Fruit fly (Drosophila melanogaster) whole organism, embryonic: ENCODE data around the gene CG42342.

ENCODE experiments used
- Atf3 ChIP-seq: fragments of 200-800 bp; sonication (Bioruptor generic); optimal IDR thresholded peaks from 3 replicates; lab custom pipeline; 2016; ENCODE audit warnings: missing biosample characterization, missing genetic modification characterization
- Atf6 ChIP-seq: fragments of 200-800 bp; sonication (Bioruptor generic); IDR thresholded peaks from 2 replicates; pipeline ENCODE4 v1.3.6; 2022; ENCODE audit warnings: missing biosample characterization, missing genetic modification characterization
- Awh ChIP-seq: fragments of 200-800 bp; sonication (Bioruptor generic); IDR thresholded peaks from 2 replicates; pipeline ENCODE4, ENCODE4 v1.3.6; 2022; ENCODE audit warnings: missing biosample characterization, missing genetic modification characterization
- Blimp-1 ChIP-seq: fragments of 200-800 bp; sonication (Bioruptor generic); optimal IDR thresholded peaks from 3 replicates; lab custom pipeline; 2018; ENCODE audit warnings: missing biosample characterization, missing genetic modification characterization, mild to moderate bottlenecking, moderate library complexity, missing genetic modification reagents
- Bteb2 ChIP-seq: fragments of 200-800 bp; sonication (Bioruptor generic); optimal IDR thresholded peaks from 2 replicates; lab custom pipeline; 2016; ENCODE audit warnings: missing biosample characterization, missing genetic modification characterization
- CG10565 ChIP-seq: fragments of 200-800 bp; sonication (Bioruptor generic); optimal IDR thresholded peaks from 3 replicates; lab custom pipeline; 2016; ENCODE audit warnings: missing biosample characterization, mild to moderate bottlenecking, missing genetic modification characterization
- CG12219 ChIP-seq: fragments of 200-800 bp; sonication (Bioruptor generic); optimal IDR thresholded peaks from 3 replicates; lab custom pipeline; 2018; ENCODE audit warnings: missing biosample characterization, mild to moderate bottlenecking, missing genetic modification characterization
- CG12769 ChIP-seq: fragments of 200-800 bp; sonication (Bioruptor generic); optimal IDR thresholded peaks from 2 replicates; lab custom pipeline; 2019; ENCODE audit warnings: missing biosample characterization, mild to moderate bottlenecking, missing genetic modification characterization, moderate library complexity
- CG13894 ChIP-seq: fragments of 200-800 bp; sonication (Bioruptor generic); optimal IDR thresholded peaks from 3 replicates; lab custom pipeline; 2018; ENCODE audit warnings: missing biosample characterization, mild to moderate bottlenecking, missing genetic modification characterization, moderate library complexity
- CG18476 ChIP-seq: fragments of 200-800 bp; sonication (Bioruptor generic); optimal IDR thresholded peaks from 2 replicates; lab custom pipeline; 2016; ENCODE audit warnings: missing biosample characterization, mild to moderate bottlenecking, missing genetic modification characterization
- CG2116 ChIP-seq: fragments of 200-800 bp; sonication (Bioruptor generic); optimal IDR thresholded peaks from 3 replicates; lab custom pipeline; 2018; ENCODE audit warnings: missing biosample characterization, mild to moderate bottlenecking, missing genetic modification characterization
- CG31224 ChIP-seq: fragments of 200-800 bp; sonication (Bioruptor generic); IDR thresholded peaks from 2 replicates; pipeline ENCODE4 v1.3.6; 2022; ENCODE audit warnings: missing biosample characterization, missing genetic modification characterization
- CG3847 ChIP-seq: fragments of 200-800 bp; sonication (Bioruptor generic); IDR thresholded peaks from 2 replicates; pipeline ENCODE4 v1.3.6; 2022; ENCODE audit warnings: missing biosample characterization, missing genetic modification characterization
- CG3995 ChIP-seq: fragments of 200-800 bp; sonication (Bioruptor generic); optimal IDR thresholded peaks from 3 replicates; lab custom pipeline; 2016; ENCODE audit warnings: missing biosample characterization, missing genetic modification characterization
- CG4404 ChIP-seq: fragments of 200-800 bp; sonication (Bioruptor generic); IDR thresholded peaks from 2 replicates; pipeline ENCODE4 v1.3.6; 2022; ENCODE audit warnings: missing biosample characterization, missing genetic modification characterization
- CG7928 ChIP-seq: fragments of 200-800 bp; sonication (Bioruptor generic); optimal IDR thresholded peaks from 2 replicates; lab custom pipeline; 2017; ENCODE audit warnings: missing biosample characterization, mild to moderate bottlenecking, missing genetic modification characterization
- CTCF ChIP-seq: fragments of 200-800 bp; sonication (Bioruptor generic); optimal IDR thresholded peaks from 2 replicates; lab custom pipeline; 2017; ENCODE audit warnings: missing biosample characterization, mild to moderate bottlenecking, missing genetic modification characterization, moderate library complexity
- D19A ChIP-seq: fragments of 200-800 bp; optimal IDR thresholded peaks from 3 replicates; lab custom pipeline; 2019; ENCODE audit warnings: missing biosample characterization, mild to moderate bottlenecking, missing genetic modification characterization, moderate library complexity
- Dp ChIP-seq: fragments of 200-800 bp; sonication (Bioruptor generic); optimal IDR thresholded peaks from 2 replicates; lab custom pipeline; 2018; ENCODE audit warnings: missing biosample characterization, mild to moderate bottlenecking, missing genetic modification characterization, moderate library complexity
- Drgx ChIP-seq: fragments of 200-800 bp; sonication (Bioruptor generic); IDR thresholded peaks from 2 replicates; pipeline ENCODE4 v1.3.6; 2022; ENCODE audit warnings: missing biosample characterization, missing genetic modification characterization
- Fer1 ChIP-seq: fragments of 200-800 bp; sonication (Bioruptor generic); optimal IDR thresholded peaks from 2 replicates; lab custom pipeline; 2017; ENCODE audit warnings: missing biosample characterization, mild to moderate bottlenecking, missing genetic modification characterization
- Gsc ChIP-seq: fragments of 200-800 bp; sonication (Bioruptor generic); IDR thresholded peaks from 2 replicates; pipeline ENCODE4 v1.3.6; 2022; ENCODE audit warnings: missing biosample characterization, missing genetic modification characterization
- Hey ChIP-seq: fragments of 200-800 bp; sonication (Bioruptor generic); optimal IDR thresholded peaks from 3 replicates; lab custom pipeline; 2018; ENCODE audit warnings: missing biosample characterization, mild to moderate bottlenecking, missing genetic modification characterization
- HmgZ ChIP-seq: fragments of 200-800 bp; sonication (Bioruptor generic); optimal IDR thresholded peaks from 2 replicates; lab custom pipeline; 2018; ENCODE audit warnings: missing biosample characterization, mild to moderate bottlenecking, missing genetic modification characterization
- MTF-1 ChIP-seq: fragments of 200-800 bp; sonication (Bioruptor generic); optimal IDR thresholded peaks from 2 replicates; lab custom pipeline; 2018; ENCODE audit warnings: missing biosample characterization, mild to moderate bottlenecking, missing genetic modification characterization, borderline replicate concordance
- Neu2 ChIP-seq: fragments of 200-800 bp; sonication (Bioruptor generic); optimal IDR thresholded peaks from 3 replicates; lab custom pipeline; 2016; ENCODE audit warnings: missing biosample characterization, missing genetic modification characterization, borderline replicate concordance
- Oaz ChIP-seq: fragments of 200-800 bp; sonication (Bioruptor generic); IDR thresholded peaks from 2 replicates; pipeline ENCODE4 v1.3.6; 2022; ENCODE audit warnings: missing biosample characterization, missing genetic modification characterization
- Ptx1 ChIP-seq: fragments of 200-800 bp; sonication (Bioruptor generic); IDR thresholded peaks from 2 replicates; pipeline ENCODE4 v1.3.6; 2022; ENCODE audit warnings: missing biosample characterization, missing genetic modification characterization
- Sry-β ChIP-seq: fragments of 200-800 bp; sonication (Bioruptor generic); optimal IDR thresholded peaks from 2 replicates; lab custom pipeline; 2018; ENCODE audit warnings: missing biosample characterization, mild to moderate bottlenecking, missing genetic modification characterization, moderate library complexity
- Trl ChIP-seq, 3 experiments: fragments of >200 bp in 2 of 3; fragments of 200-800 bp in 1 of 3; sonication (Bioruptor generic) in 1 of 3; optimal IDR thresholded peaks; 2 replicates in 1 of 3; 3 replicates in 2 of 3; lab custom pipeline; 2016 to 2017; ENCODE audit warnings: missing biosample characterization in 1 of 3, missing genetic modification characterization in 1 of 3
- aop ChIP-seq: fragments of 200-800 bp; sonication (Bioruptor generic); IDR thresholded peaks from 2 replicates; pipeline ENCODE4 v1.3.6; 2022; ENCODE audit warnings: missing biosample characterization, missing genetic modification characterization
- croc ChIP-seq: fragments of 200-800 bp; sonication (Bioruptor generic); conservative IDR thresholded peaks from 3 replicates; pipeline ENCODE4 v1.3.6; 2022; ENCODE audit warnings: missing biosample characterization, missing genetic modification characterization
- danr ChIP-seq: fragments of 200-800 bp; sonication (Bioruptor generic); IDR thresholded peaks from 2 replicates; pipeline ENCODE4 v1.3.6; 2022; ENCODE audit warnings: missing biosample characterization, missing genetic modification characterization
- dimm ChIP-seq: fragments of 200-800 bp; sonication (Bioruptor generic); IDR thresholded peaks from 2 replicates; pipeline ENCODE4 v1.3.6; 2022; ENCODE audit warnings: missing biosample characterization, missing genetic modification characterization
- disco-r ChIP-seq: fragments of 200-800 bp; sonication (Bioruptor generic); optimal IDR thresholded peaks from 2 replicates; lab custom pipeline; 2016; ENCODE audit warnings: missing biosample characterization, missing genetic modification characterization
- dmrt11E ChIP-seq: fragments of 200-800 bp; sonication (Bioruptor generic); optimal IDR thresholded peaks from 3 replicates; lab custom pipeline; 2018; ENCODE audit warnings: missing biosample characterization, mild to moderate bottlenecking, missing genetic modification characterization, moderate library complexity
- jigr1 ChIP-seq: fragments of 200-800 bp; sonication (Bioruptor generic); IDR thresholded peaks from 3 replicates; pipeline ENCODE4 v1.3.6; 2022; ENCODE audit warnings: missing biosample characterization, missing genetic modification characterization
- jing ChIP-seq: fragments of 200-800 bp; sonication (Bioruptor generic); optimal IDR thresholded peaks from 2 replicates; lab custom pipeline; 2018; ENCODE audit warnings: missing biosample characterization, mild to moderate bottlenecking, missing genetic modification characterization
- kah ChIP-seq: fragments of 200-800 bp; sonication (Bioruptor generic); optimal IDR thresholded peaks from 2 replicates; lab custom pipeline; 2018; ENCODE audit warnings: missing biosample characterization, mild to moderate bottlenecking, missing genetic modification characterization
- ken ChIP-seq: fragments of 200-800 bp; sonication (Bioruptor generic); IDR thresholded peaks from 3 replicates; pipeline ENCODE4 v1.3.6; 2022; ENCODE audit warnings: missing biosample characterization, missing genetic modification characterization
- knrl ChIP-seq: fragments of 200-800 bp; sonication (Bioruptor generic); IDR thresholded peaks from 3 replicates; pipeline ENCODE4 v1.3.6; 2022; ENCODE audit warnings: missing biosample characterization, missing genetic modification characterization; ENCODE audit not compliant: partially characterized antibody
- luna ChIP-seq: fragments of 200-800 bp; sonication (Bioruptor generic); optimal IDR thresholded peaks from 2 replicates; lab custom pipeline; 2016; ENCODE audit warnings: missing biosample characterization, missing genetic modification characterization
- pan ChIP-seq, 4 experiments: fragments of >200 bp in 3 of 4; fragments of 200-800 bp in 1 of 4; sonication (Bioruptor generic) in 1 of 4; optimal IDR thresholded peaks in 3 of 4; IDR thresholded peaks in 1 of 4; 2 replicates each; pipeline versions ENCODE4 v1.3.6 to Lab custom; 2017 to 2022; ENCODE audit warnings: missing biosample characterization in 2 of 4, missing genetic modification characterization in 2 of 4, mixed read lengths in 1 of 4
- slp2 ChIP-seq: fragments of 200-800 bp; sonication (Bioruptor generic); optimal IDR thresholded peaks from 2 replicates; lab custom pipeline; 2016; ENCODE audit warnings: missing biosample characterization, missing genetic modification characterization
- so ChIP-seq: fragments of 200-800 bp; sonication (Bioruptor generic); IDR thresholded peaks from 3 replicates; pipeline ENCODE4 v1.3.6; 2022; ENCODE audit warnings: missing biosample characterization, missing genetic modification characterization
- sob ChIP-seq: fragments of 200-800 bp; sonication (Bioruptor generic); IDR thresholded peaks from 2 replicates; pipeline ENCODE4 v1.3.6; 2022; ENCODE audit warnings: missing biosample characterization, missing genetic modification characterization
- ssp ChIP-seq: fragments of 200-800 bp; sonication (Bioruptor generic); IDR thresholded peaks from 2 replicates; pipeline ENCODE4 v1.3.6; 2022; ENCODE audit warnings: missing biosample characterization, missing genetic modification characterization
- stc ChIP-seq: fragments of 200-800 bp; sonication (Bioruptor generic); IDR thresholded peaks from 2 replicates; pipeline ENCODE4 v1.3.6; 2022; ENCODE audit warnings: missing biosample characterization, missing genetic modification characterization
- tna ChIP-seq: fragments of 200-800 bp; sonication (Bioruptor generic); IDR thresholded peaks from 2 replicates; pipeline ENCODE4 v1.3.6; 2022; ENCODE audit warnings: missing biosample characterization, missing genetic modification characterization; ENCODE audit not compliant: partially characterized antibody
- wdn ChIP-seq: fragments of 200-800 bp; sonication (Bioruptor generic); IDR thresholded peaks from 2 replicates; pipeline ENCODE4 v1.3.6; 2022; ENCODE audit warnings: missing biosample characterization, missing genetic modification characterization
- zen2 ChIP-seq: fragments of 200-800 bp; sonication (Bioruptor generic); IDR thresholded peaks from 3 replicates; pipeline ENCODE4 v1.3.6; 2022; ENCODE audit warnings: missing biosample characterization, missing genetic modification characterization; ENCODE audit not compliant: partially characterized antibody

CG42342 gene

dm6 chr3R:16497379-16497778 is 5.2 kb upstream of the CG42342 start (continued):
- TF ChIP-seq CG7928 (GFP tag; lab: Kevin White, UChicago) (peak; percentile 37), CG3995 (GFP tag; lab: Kevin White, UChicago) (peak; percentile 6), slp2 (peak; percentile 55), croc (GFP tag; lab: Robert Waterston, UW) (peak; percentile 56; the same call in 2 of the 3 replicates), Atf6 (GFP tag; lab: Robert Waterston, UW) (peak; percentile 69), MTF-1 (GFP tag; lab: Kevin White, UChicago) (peak; percentile 87), stc (GFP tag; lab: Robert Waterston, UW) (peak; percentile 79), ssp (GFP tag; lab: Robert Waterston, UW) (peak; percentile 81), Sry-β (peak; percentile 20), ken (peak; percentile 89), D19A (tag; lab: Kevin White, UChicago) (peak; percentile 79), danr (GFP tag; lab: Robert Waterston, UW) (peak; percentile 75), Gsc (GFP tag; lab: Robert Waterston, UW) (peak; percentile 68), Fer1 (GFP tag; lab: Kevin White, UChicago) (no peak), Trl (optimal IDR thresholded peaks at IDR 0.05; lab: Kevin White, UChicago) (no peak), Trl (GFP tag; optimal IDR thresholded peaks at IDR 0.05; lab: Kevin White, UChicago) (peak; percentile 80), kah (GFP tag; lab: Kevin White, UChicago) (peak; percentile 68), dimm (GFP tag; lab: Robert Waterston, UW) (peak; percentile 70), Dp (GFP tag; lab: Kevin White, UChicago) (peak; percentile 95), jing (GFP tag; lab: Kevin White, UChicago) (peak; percentile 66), Blimp-1 (GFP tag; lab: Kevin White, UChicago) (peak; percentile 87), Ptx1 (GFP tag; lab: Robert Waterston, UW) (peak; percentile 92), CG12769 (tag; lab: Kevin White, UChicago) (peak; percentile 49), Oaz (GFP tag; lab: Robert Waterston, UW) (peak; percentile 62; the same call in 1 of the 2 replicates), Bteb2 (GFP tag; lab: Kevin White, UChicago) (peak; percentile 35), HmgZ (tag; lab: Kevin White, UChicago) (peak; percentile 77), CG12219 (peak; percentile 65), CG18476 (peak; percentile 71), Neu2 (GFP tag; lab: Kevin White, UChicago) (no peak), CG2116 (GFP tag; lab: Kevin White, UChicago) (peak; percentile 58), dmrt11E (tag; lab: Kevin White, UChicago) (peak; percentile 75), so (peak; percentile 78), jigr1 (GFP tag; lab: Robert Waterston, UW) (no peak), tna (GFP tag; lab: Robert Waterston, UW) (no peak), disco-r (GFP tag; lab: Kevin White, UChicago) (peak; percentile 38), aop (GFP tag; lab: Robert Waterston, UW) (no peak), Atf3 (peak; percentile 20), CG3847 (GFP tag; lab: Robert Waterston, UW) (peak; percentile 74), Hey (no peak), CTCF (GFP tag; lab: Kevin White, UChicago) (peak; percentile 100), knrl (GFP tag; lab: Robert Waterston, UW) (no peak; the same call in 2 of the 3 replicates), luna (GFP tag; lab: Kevin White, UChicago) (no peak), CG4404 (no peak), CG10565 (GFP tag; lab: Kevin White, UChicago) (peak; percentile 53), CG31224 (GFP tag; lab: Robert Waterston, UW) (peak; percentile 71), pan (optimal IDR thresholded peaks at IDR 0.05; lab: Kevin White, UChicago) (no peak), pan (GFP tag; optimal IDR thresholded peaks at IDR 0.05 in 1 of 2, IDR thresholded peaks at IDR 0.05 in 1 of 2) (peak in 1 of 2 experiments; percentile 88), Awh (GFP tag; lab: Robert Waterston, UW) (peak; percentile 83), zen2 (GFP tag; lab: Robert Waterston, UW) (no peak), sob (GFP tag; lab: Robert Waterston, UW) (peak; percentile 92), wdn (GFP tag; lab: Robert Waterston, UW) (peak; percentile 77), CG13894 (tag; lab: Kevin White, UChicago) (no peak), Drgx (GFP tag; lab: Robert Waterston, UW) (peak; percentile 81)
